Fruit fly (Drosophila melanogaster): Measurements from ENCODE around the gene Edc3.

- TF ChIP-seq CG15073 (GFP tag; optimal IDR thresholded peaks at IDR 0.05), result no peak
- TF ChIP-seq pum (GFP tag; optimal IDR thresholded peaks at IDR 0.05), result no peak
- no peak for TF ChIP-seq bbx (GFP tag; IDR thresholded peaks at IDR 0.05; ENCODE audit: partially characterized antibody)
- no peak for TF ChIP-seq Rx (GFP tag; IDR thresholded peaks at IDR 0.05)
- TF ChIP-seq hkb (optimal IDR thresholded peaks at IDR 0.05), result no peak
- no peak for TF ChIP-seq hkb (GFP tag; IDR thresholded peaks at IDR 0.05)
- no peak for TF ChIP-seq oc (tag; optimal IDR thresholded peaks at IDR 0.05)
- TF ChIP-seq CG4854 (GFP tag; optimal IDR thresholded peaks at IDR 0.05), result no peak
- TF ChIP-seq CG4328 (GFP tag; optimal IDR thresholded peaks at IDR 0.05), result no peak
- TF ChIP-seq CG13123 (GFP tag; optimal IDR thresholded peaks at IDR 0.05), result no peak
- TF ChIP-seq crc (GFP tag; optimal IDR thresholded peaks at IDR 0.05), result no peak
- no peak for TF ChIP-seq Fer1 (GFP tag; optimal IDR thresholded peaks at IDR 0.05)
- TF ChIP-seq z (GFP tag; IDR thresholded peaks at IDR 0.05), result no peak
- no peak for TF ChIP-seq Camta (GFP tag; optimal IDR thresholded peaks at IDR 0.05)
- TF ChIP-seq CG18764 (GFP tag; optimal IDR thresholded peaks at IDR 0.05), result no peak
Measured at dm6 chr3L:17562263-17562662, 32.6 kb upstream of the Edc3 start.
